Worm (Caenorhabditis elegans) whole organism, L2 larva: ENCODE results near the gene C01F1.5.

ENCODE experiments used
- C34F6.9 ChIP-seq: fragments of 150-350 bp; optimal IDR thresholded peaks from 2 replicates; lab custom pipeline; 2014; ENCODE audit warnings: missing biosample characterization, missing genetic modification characterization
- F13H6.1 ChIP-seq: sonication (generic microtip); optimal IDR thresholded peaks from 2 replicates; lab custom pipeline; 2016; ENCODE audit warnings: missing genetic modification characterization, missing compliant biosample characterization
- Y55F3AM.14 ChIP-seq: fragments of 200-800 bp; sonication (Bioruptor generic); optimal IDR thresholded peaks from 2 replicates; lab custom pipeline; 2018; ENCODE audit warnings: mild to moderate bottlenecking, missing genetic modification characterization, missing compliant biosample characterization
- ZK546.5 ChIP-seq: sonication (generic microtip); optimal IDR thresholded peaks from 2 replicates; lab custom pipeline; 2017; ENCODE audit warnings: missing biosample characterization, missing genetic modification characterization
- alr-1 ChIP-seq: fragments of 150-350 bp; optimal IDR thresholded peaks from 2 replicates; lab custom pipeline; 2014; ENCODE audit warnings: missing biosample characterization, missing genetic modification characterization
- aly-2 ChIP-seq: fragments of 150-350 bp; optimal IDR thresholded peaks from 2 replicates; lab custom pipeline; 2014; ENCODE audit warnings: missing biosample characterization, missing genetic modification characterization
- blmp-1 ChIP-seq: sonication (generic microtip); optimal IDR thresholded peaks from 2 replicates; lab custom pipeline; 2017; ENCODE audit warnings: missing genetic modification characterization, mild to moderate bottlenecking, missing compliant biosample characterization, antibody characterized with exemption, moderate library complexity; ENCODE audit not compliant: insufficient read depth
- crh-2 ChIP-seq: sonication (generic microtip); optimal IDR thresholded peaks from 2 replicates; lab custom pipeline; 2017; ENCODE audit warnings: missing biosample characterization, missing genetic modification characterization
- dmd-4 ChIP-seq: sonication (generic microtip); optimal IDR thresholded peaks from 2 replicates; lab custom pipeline; 2017; ENCODE audit warnings: missing biosample characterization, missing genetic modification characterization
- egl-27 ChIP-seq: sonication (generic microtip); optimal IDR thresholded peaks from 3 replicates; lab custom pipeline; 2017; ENCODE audit warnings: missing biosample characterization, missing genetic modification reagents, missing genetic modification characterization
- elt-1 ChIP-seq: fragments of 150-350 bp; optimal IDR thresholded peaks from 2 replicates; lab custom pipeline; 2014; ENCODE audit warnings: missing biosample characterization, missing genetic modification characterization
- elt-3 ChIP-seq: sonication (generic microtip); optimal IDR thresholded peaks from 2 replicates; lab custom pipeline; 2017; ENCODE audit warnings: missing biosample characterization, missing genetic modification characterization
- fos-1 ChIP-seq: fragments of 150-350 bp; optimal IDR thresholded peaks from 2 replicates; lab custom pipeline; 2014; ENCODE audit warnings: missing biosample characterization, missing genetic modification characterization
- gmeb-1 ChIP-seq: fragments of 150-350 bp; optimal IDR thresholded peaks from 2 replicates; lab custom pipeline; 2014; ENCODE audit warnings: missing biosample characterization, missing genetic modification characterization
- lin-11 ChIP-seq: fragments of 150-350 bp; sonication (generic microtip); optimal IDR thresholded peaks from 2 replicates; lab custom pipeline; 2014; ENCODE audit warnings: missing biosample characterization, missing genetic modification characterization, inconsistent platforms, mixed read lengths
- mdl-1 ChIP-seq, 2 experiments: fragments of 150-350 bp in 1 of 2; sonication (generic microtip) in 1 of 2; optimal IDR thresholded peaks; 2 replicates each; lab custom pipeline; 2017; ENCODE audit warnings: missing biosample characterization in 2 of 2, missing genetic modification characterization in 2 of 2
- nhr-10 ChIP-seq: sonication (generic microtip); optimal IDR thresholded peaks from 2 replicates; lab custom pipeline; 2017; ENCODE audit warnings: missing biosample characterization, missing genetic modification characterization
- nhr-11 ChIP-seq: fragments of 150-350 bp; optimal IDR thresholded peaks from 2 replicates; lab custom pipeline; 2014; ENCODE audit warnings: missing biosample characterization, missing genetic modification characterization
- nhr-12 ChIP-seq: fragments of 150-350 bp; optimal IDR thresholded peaks from 2 replicates; lab custom pipeline; 2014; ENCODE audit warnings: missing biosample characterization, missing genetic modification characterization
- nhr-21 ChIP-seq: fragments of 150-350 bp; optimal IDR thresholded peaks from 2 replicates; lab custom pipeline; 2014; ENCODE audit warnings: missing biosample characterization, missing genetic modification characterization
- nhr-23 ChIP-seq: fragments of 150-350 bp; optimal IDR thresholded peaks from 2 replicates; lab custom pipeline; 2014; ENCODE audit warnings: missing biosample characterization, missing genetic modification reagents, missing genetic modification characterization
- nhr-237 ChIP-seq: fragments of 150-350 bp; optimal IDR thresholded peaks from 2 replicates; lab custom pipeline; 2014; ENCODE audit warnings: missing biosample characterization, missing genetic modification characterization
- nhr-25 ChIP-seq: fragments of 150-350 bp; sonication (generic microtip); optimal IDR thresholded peaks from 3 replicates; lab custom pipeline; 2014; ENCODE audit warnings: missing biosample characterization, missing genetic modification characterization
- nhr-6 ChIP-seq: fragments of 150-350 bp; optimal IDR thresholded peaks from 2 replicates; lab custom pipeline; 2014; ENCODE audit warnings: missing biosample characterization, missing genetic modification characterization
- nhr-77 ChIP-seq: fragments of 150-350 bp; optimal IDR thresholded peaks from 2 replicates; lab custom pipeline; 2014; ENCODE audit warnings: missing biosample characterization, missing genetic modification characterization
- peb-1 ChIP-seq: fragments of 150-350 bp; optimal IDR thresholded peaks from 2 replicates; lab custom pipeline; 2014; ENCODE audit warnings: missing biosample characterization, missing genetic modification characterization
- sem-4 ChIP-seq: fragments of 150-350 bp; optimal IDR thresholded peaks from 2 replicates; lab custom pipeline; 2014; ENCODE audit warnings: missing biosample characterization, missing genetic modification reagents, missing genetic modification characterization
- sma-3 ChIP-seq: sonication (generic microtip); optimal IDR thresholded peaks from 2 replicates; lab custom pipeline; 2016; ENCODE audit warnings: missing genetic modification reagents, missing genetic modification characterization, missing compliant biosample characterization
- sma-9 ChIP-seq, 2 experiments: fragments of 150-350 bp in 1 of 2; sonication (generic microtip) in 1 of 2; optimal IDR thresholded peaks; 2 replicates each; lab custom pipeline; 2014 to 2016; ENCODE audit warnings: missing genetic modification characterization in 2 of 2, mild to moderate bottlenecking in 1 of 2, missing biosample characterization in 1 of 2, missing compliant biosample characterization in 1 of 2, missing genetic modification reagents in 1 of 2, moderate library complexity in 1 of 2
- snpc-4 ChIP-seq: fragments of 150-350 bp; optimal IDR thresholded peaks from 2 replicates; lab custom pipeline; 2014; ENCODE audit warnings: missing biosample characterization, missing genetic modification characterization
- unc-55 ChIP-seq: fragments of 150-350 bp; sonication (generic microtip); optimal IDR thresholded peaks from 3 replicates; lab custom pipeline; 2014; ENCODE audit warnings: missing biosample characterization, missing genetic modification reagents, missing genetic modification characterization
- unc-62 ChIP-seq: fragments of 150-350 bp; optimal IDR thresholded peaks from 2 replicates; lab custom pipeline; 2014; ENCODE audit warnings: missing biosample characterization, missing genetic modification reagents, missing genetic modification characterization
- zag-1 ChIP-seq: fragments of 150-350 bp; optimal IDR thresholded peaks from 2 replicates; lab custom pipeline; 2014; ENCODE audit warnings: missing biosample characterization, missing genetic modification characterization
- ztf-1 ChIP-seq: fragments of 200-800 bp; sonication (Bioruptor generic); conservative IDR thresholded peaks from 2 replicates; pipeline ENCODE4 v1.3.6; 2022; ENCODE audit warnings: missing genetic modification characterization, missing compliant biosample characterization
- ztf-11 ChIP-seq: sonication (generic microtip); optimal IDR thresholded peaks from 2 replicates; lab custom pipeline; 2017; ENCODE audit warnings: missing biosample characterization, missing genetic modification characterization
- ztf-4 ChIP-seq: fragments of 150-350 bp; optimal IDR thresholded peaks from 2 replicates; lab custom pipeline; 2014; ENCODE audit warnings: missing biosample characterization, missing genetic modification characterization

C01F1.5 gene

ce11 chrII:4322871-4323270, 41.2 kb upstream of the C01F1.5 start, which contains the start of gene H20J04.6 (continued):
- TF ChIP-seq nhr-21 (no peak), mdl-1 (tag; optimal IDR thresholded peaks at IDR 0.05; lab: Kevin White, UChicago) (no peak), nhr-6 (tag; lab: Kevin White, UChicago) (no peak), nhr-11 (tag; lab: Kevin White, UChicago) (no peak), aly-2 (tag; lab: Kevin White, UChicago) (no peak), peb-1 (no peak), nhr-25 (tag; lab: Kevin White, UChicago) (no peak), Y55F3AM.14 (GFP tag; lab: Kevin White, UChicago) (no peak), ZK546.5 (no peak)

- TF ChIP-seq sma-3 (GFP tag; lab: Kevin White, UChicago) (no peak), unc-55 (no peak), egl-27 (tag; lab: Kevin White, UChicago) (no peak), gmeb-1 (tag; lab: Kevin White, UChicago) (no peak), nhr-237 (no peak), nhr-10 (no peak), lin-11 (tag; lab: Kevin White, UChicago) (no peak), elt-1 (no peak), peb-1 (no peak), nhr-23 (tag; lab: Kevin White, UChicago) (no peak), dmd-4 (no peak), F13H6.1 (tag; lab: Kevin White, UChicago) (no peak), nhr-77 (tag; lab: Kevin White, UChicago) (no peak), zag-1 (tag; lab: Kevin White, UChicago) (no peak), C34F6.9 (tag; lab: Kevin White, UChicago) (no peak), sma-9 (GFP tag; optimal IDR thresholded peaks at IDR 0.05; lab: Kevin White, UChicago) (no peak), sma-9 (tag; optimal IDR thresholded peaks at IDR 0.05; lab: Kevin White, UChicago) (no peak), Y55F3AM.14 (GFP tag; lab: Kevin White, UChicago) (no peak), ztf-1 (GFP tag; lab: Robert Waterston, UW) (no peak)
- TF ChIP-seq, all 48 proteins: peak for 0
Observed at ce11 chrII:4321766-4322165, 40.1 kb upstream of the C01F1.5 start, which contains the start of gene Y52E8A.1. TSS of gene Y52E8A.1 (plus strand) at chrII:4322066.

DNA sequence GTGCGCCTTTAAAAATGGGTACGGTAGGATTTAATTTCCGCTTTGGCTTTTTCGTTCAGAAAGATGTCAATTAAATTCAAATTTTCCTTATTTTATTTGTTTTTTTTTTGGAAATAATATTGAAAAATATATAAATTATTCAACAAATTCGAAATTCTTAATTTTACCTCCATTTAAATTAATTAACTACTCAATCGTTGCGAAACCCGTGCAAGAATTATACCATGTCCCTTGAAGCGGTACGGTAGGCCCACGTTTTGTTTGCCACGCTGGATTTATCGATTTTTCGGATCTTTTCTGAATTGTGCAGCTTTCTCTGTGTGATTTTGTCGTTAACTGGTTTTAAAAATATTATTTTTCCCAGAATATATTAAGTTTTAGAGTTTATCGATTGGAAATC, 38.8 kb upstream of the C01F1.5 start, which contains the start of gene Y52E8A.2:
TSS of gene Y52E8A.2 (plus strand) at position 382 of the 400 bp plus-strand sequence.
- no peak for TF ChIP-seq sem-4 (tag; lab: Kevin White, UChicago)
- TF ChIP-seq sma-3 (GFP tag; lab: Kevin White, UChicago), result no peak
- no peak for TF ChIP-seq ZK546.5
- TF ChIP-seq egl-27 (tag; lab: Kevin White, UChicago), result no peak
- no peak for TF ChIP-seq F13H6.1 (tag; lab: Kevin White, UChicago)
- TF ChIP-seq nhr-21, result no peak
- no peak for TF ChIP-seq peb-1
- TF ChIP-seq unc-55, result no peak
- TF ChIP-seq blmp-1 (tag; lab: Kevin White, UChicago), result no peak
- no peak for TF ChIP-seq fos-1 (tag; lab: Kevin White, UChicago)
- TF ChIP-seq sma-9 (GFP tag; optimal IDR thresholded peaks at IDR 0.05; lab: Kevin White, UChicago), result no peak
- no peak for TF ChIP-seq sma-9 (tag; optimal IDR thresholded peaks at IDR 0.05; lab: Kevin White, UChicago)
- TF ChIP-seq mdl-1 (tag; optimal IDR thresholded peaks at IDR 0.05; lab: Kevin White, UChicago), result no peak

ce11 chrII:4319537-4320019, 37.9 kb upstream of the C01F1.5 start, which contains the start of gene Y52E8A.6:
TSS of gene Y52E8A.6 (minus strand) at chrII:4319969.
- TF ChIP-seq nhr-11 (tag; lab: Kevin White, UChicago) (no peak), egl-27 (tag; lab: Kevin White, UChicago) (no peak), unc-55 (no peak), ztf-11 (tag; lab: Kevin White, UChicago) (no peak), crh-2 (tag; lab: Kevin White, UChicago) (no peak), blmp-1 (tag; lab: Kevin White, UChicago) (no peak), ztf-1 (GFP tag; lab: Robert Waterston, UW) (no peak), nhr-12 (tag; lab: Kevin White, UChicago) (no peak), alr-1 (tag; lab: Kevin White, UChicago) (no peak), dmd-4 (no peak), sem-4 (tag; lab: Kevin White, UChicago) (no peak), nhr-77 (tag; lab: Kevin White, UChicago) (no peak), ztf-4 (tag; lab: Kevin White, UChicago) (no peak), lin-11 (tag; lab: Kevin White, UChicago) (no peak), nhr-237 (no peak), nhr-21 (no peak), peb-1 (no peak), snpc-4 (no peak), unc-62 (GFP tag; lab: Kevin White, UChicago) (no peak), elt-3 (no peak)
